Fruit fly (Drosophila melanogaster): ENCODE data around the gene SH3PX1.

SH3PX1 gene

dm6 chr3L:9713828-9714536 lies 355 bp upstream of the SH3PX1 start, which contains the start of gene vsg (continued):
- TF ChIP-seq Hr3 (GFP tag; optimal IDR thresholded peaks at IDR 0.05) (peak; percentile 90), esg (GFP tag; conservative IDR thresholded peaks at IDR 0.05) (peak; percentile 72; the same call in 1 of the 2 replicates), Bteb2 (GFP tag; optimal IDR thresholded peaks at IDR 0.05) (peak; percentile 26), Pdp1 (GFP tag; optimal IDR thresholded peaks at IDR 0.05) (peak; percentile 57 to 74), CG13123 (GFP tag; optimal IDR thresholded peaks at IDR 0.05) (peak; percentile 15), ken (GFP tag; IDR thresholded peaks at IDR 0.05) (peak; percentile 56), CG11398 (GFP tag; optimal IDR thresholded peaks at IDR 0.05) (no peak), Sry-δ (GFP tag; optimal IDR thresholded peaks at IDR 0.05) (peak; percentile 65), CG3838 (GFP tag; optimal IDR thresholded peaks at IDR 0.05) (no peak), bbx (GFP tag; IDR thresholded peaks at IDR 0.05; ENCODE audit: partially characterized antibody) (peak; percentile 96), prd (optimal IDR thresholded peaks at IDR 0.05) (no peak), prd (GFP tag; IDR thresholded peaks at IDR 0.05) (peak; percentile 79), Dbx (GFP tag; IDR thresholded peaks at IDR 0.05) (peak; percentile 71; the same call in 2 of the 3 replicates), CG9609 (GFP tag; optimal IDR thresholded peaks at IDR 0.05) (no peak), klu (GFP tag; IDR thresholded peaks at IDR 0.05) (peak; percentile 70), CG12391 (tag; optimal IDR thresholded peaks at IDR 0.05) (peak; percentile 91), nerfin-2 (GFP tag; IDR thresholded peaks at IDR 0.05; ENCODE audit: partially characterized antibody) (peak; percentile 78), cato (GFP tag; optimal IDR thresholded peaks at IDR 0.05; ENCODE audit: borderline replicate concordance) (peak; percentile 48), CG7745 (tag; optimal IDR thresholded peaks at IDR 0.05) (no peak), chm (GFP tag; IDR thresholded peaks at IDR 0.05) (peak; percentile 52; the same call in 1 of the 2 replicates), CG4328 (GFP tag; optimal IDR thresholded peaks at IDR 0.05) (peak; percentile 79), Hey (tag; optimal IDR thresholded peaks at IDR 0.05) (peak; percentile 49), Stat92E (GFP tag; optimal IDR thresholded peaks at IDR 0.05) (no peak), croc (GFP tag; conservative IDR thresholded peaks at IDR 0.05) (peak; percentile 30; the same call in 2 of the 3 replicates), Ets97D (GFP tag; optimal IDR thresholded peaks at IDR 0.05) (peak; percentile 29), ftz-f1 (GFP tag; optimal IDR thresholded peaks at IDR 0.05) (no peak), row (GFP tag; IDR thresholded peaks at IDR 0.05) (peak; percentile 92), insv (GFP tag; optimal IDR thresholded peaks at IDR 0.05) (peak in 1 of 2 experiments; percentile 61), CG32772 (GFP tag; IDR thresholded peaks at IDR 0.05) (peak; percentile 59; the same call in 1 of the 2 replicates), B-H1 (GFP tag; IDR thresholded peaks at IDR 0.05) (no peak; the same call in 2 of the 3 replicates), mirr (GFP tag; optimal IDR thresholded peaks at IDR 0.05) (no peak), CG10654 (GFP tag; optimal IDR thresholded peaks at IDR 0.05) (peak; percentile 60), Side (GFP tag; optimal IDR thresholded peaks at IDR 0.05) (peak; percentile 13), caup (GFP tag; optimal IDR thresholded peaks at IDR 0.05; ENCODE audit: severe bottlenecking) (peak; percentile 54), rib (GFP tag; IDR thresholded peaks at IDR 0.05) (no peak), CG31365 (tag; optimal IDR thresholded peaks at IDR 0.05) (no peak), Poxn (GFP tag; IDR thresholded peaks at IDR 0.05) (no peak), Aef1 (GFP tag; IDR thresholded peaks at IDR 0.05) (peak; percentile 55; the same call in 2 of the 3 replicates), CG18764 (GFP tag; optimal IDR thresholded peaks at IDR 0.05) (peak; percentile 69), jigr1 (GFP tag; IDR thresholded peaks at IDR 0.05) (peak; percentile 56; the same call in 1 of the 3 replicates), Dfd (GFP tag; optimal IDR thresholded peaks at IDR 0.05) (no peak), fd96Cb (tag; optimal IDR thresholded peaks at IDR 0.05) (peak; percentile 80), CG13624 (GFP tag; optimal IDR thresholded peaks at IDR 0.05) (peak; percentile 78), az2 (GFP tag; optimal IDR thresholded peaks at IDR 0.05) (peak; percentile 83), tx (GFP tag; optimal IDR thresholded peaks at IDR 0.05) (peak; percentile 6), corto (GFP tag; optimal IDR thresholded peaks at IDR 0.05) (no peak), Hmx (GFP tag; optimal IDR thresholded peaks at IDR 0.05) (no peak), CG17328 (GFP tag; IDR thresholded peaks at IDR 0.05) (peak; percentile 55)

Measured in whole organism, embryonic.